Fruit fly (Drosophila melanogaster) whole organism, embryonic: Measurements from ENCODE around the gene CG15347.

ENCODE experiments used
- Abd-B ChIP-seq: fragments of 200-800 bp; sonication (Bioruptor generic); optimal IDR thresholded peaks from 2 replicates; lab custom pipeline; 2018; ENCODE audit warnings: missing biosample characterization, mild to moderate bottlenecking, missing genetic modification characterization, moderate library complexity
- Ada2b ChIP-seq: fragments of 200-800 bp; sonication (Bioruptor generic); IDR thresholded peaks from 2 replicates; pipeline ENCODE4 v1.3.6; 2022; ENCODE audit warnings: missing biosample characterization, missing genetic modification characterization
- Bteb2 ChIP-seq: fragments of 200-800 bp; sonication (Bioruptor generic); optimal IDR thresholded peaks from 2 replicates; lab custom pipeline; 2016; ENCODE audit warnings: missing biosample characterization, missing genetic modification characterization
- CG11093 ChIP-seq: fragments of 200-800 bp; sonication (Bioruptor generic); IDR thresholded peaks from 3 replicates; pipeline ENCODE4 v1.3.6; 2022; ENCODE audit warnings: missing biosample characterization, missing genetic modification characterization
- CG12391 ChIP-seq: fragments of 200-800 bp; sonication (Bioruptor generic); optimal IDR thresholded peaks from 3 replicates; lab custom pipeline; 2018; ENCODE audit warnings: missing biosample characterization, mild to moderate bottlenecking, missing genetic modification characterization, moderate library complexity
- CG12659 ChIP-seq: fragments of 200-800 bp; sonication (Bioruptor generic); optimal IDR thresholded peaks from 3 replicates; lab custom pipeline; 2017; ENCODE audit warnings: mild to moderate bottlenecking, missing biosample characterization, missing genetic modification reagents, missing genetic modification characterization
- CG13287 ChIP-seq: fragments of 200-800 bp; sonication (Bioruptor generic); IDR thresholded peaks from 2 replicates; pipeline ENCODE4 v1.3.6; 2022; ENCODE audit warnings: missing biosample characterization, missing genetic modification characterization; ENCODE audit not compliant: partially characterized antibody
- CG1647 ChIP-seq: fragments of 200-800 bp; sonication (Bioruptor generic); optimal IDR thresholded peaks from 3 replicates; lab custom pipeline; 2016; ENCODE audit warnings: missing biosample characterization, missing genetic modification characterization
- CG16813 ChIP-seq: fragments of 200-800 bp; sonication (Bioruptor generic); IDR thresholded peaks from 3 replicates; pipeline ENCODE4 v1.3.6; 2022; ENCODE audit warnings: missing biosample characterization, missing genetic modification characterization; ENCODE audit not compliant: partially characterized antibody
- CG18599 ChIP-seq: fragments of 200-800 bp; sonication (Bioruptor generic); optimal IDR thresholded peaks from 3 replicates; lab custom pipeline; 2017; ENCODE audit warnings: missing biosample characterization, missing genetic modification characterization, mild to moderate bottlenecking, moderate library complexity, missing genetic modification reagents
- CG30403 ChIP-seq: fragments of 200-800 bp; sonication (Bioruptor generic); optimal IDR thresholded peaks from 3 replicates; lab custom pipeline; 2016; ENCODE audit warnings: missing biosample characterization, missing genetic modification characterization
- CG6765 ChIP-seq: fragments of 200-800 bp; sonication (Bioruptor generic); optimal IDR thresholded peaks from 3 replicates; lab custom pipeline; 2017; ENCODE audit warnings: missing biosample characterization, mild to moderate bottlenecking, missing genetic modification characterization
- CG8281 ChIP-seq: fragments of 200-800 bp; sonication (Bioruptor generic); optimal IDR thresholded peaks from 2 replicates; lab custom pipeline; 2018; ENCODE audit warnings: missing biosample characterization, mild to moderate bottlenecking, missing genetic modification characterization, moderate library complexity
- CG8290 ChIP-seq, 3 experiments: fragments of 200-800 bp; sonication (Bioruptor generic); optimal IDR thresholded peaks; 2 replicates each; lab custom pipeline; 2016 to 2019; ENCODE audit warnings: missing biosample characterization in 3 of 3, missing genetic modification characterization in 3 of 3, mild to moderate bottlenecking in 2 of 3, moderate library complexity in 1 of 3
- CG9609 ChIP-seq: fragments of 200-800 bp; sonication (Bioruptor generic); optimal IDR thresholded peaks from 3 replicates; lab custom pipeline; 2016; ENCODE audit warnings: missing biosample characterization, missing genetic modification characterization
- CG9932 ChIP-seq: fragments of 200-800 bp; sonication (Bioruptor generic); IDR thresholded peaks from 2 replicates; pipeline ENCODE4 v1.3.6; 2022; ENCODE audit warnings: missing biosample characterization, missing genetic modification characterization
- D19A ChIP-seq: fragments of 200-800 bp; optimal IDR thresholded peaks from 3 replicates; lab custom pipeline; 2019; ENCODE audit warnings: missing biosample characterization, mild to moderate bottlenecking, missing genetic modification characterization, moderate library complexity
- Dbx ChIP-seq: fragments of 200-800 bp; sonication (Bioruptor generic); IDR thresholded peaks from 3 replicates; pipeline ENCODE4 v1.3.6; 2022; ENCODE audit warnings: missing biosample characterization, missing genetic modification characterization
- Dp ChIP-seq: fragments of 200-800 bp; sonication (Bioruptor generic); optimal IDR thresholded peaks from 2 replicates; lab custom pipeline; 2018; ENCODE audit warnings: missing biosample characterization, mild to moderate bottlenecking, missing genetic modification characterization, moderate library complexity
- Hr3 ChIP-seq: fragments of 200-800 bp; sonication (Bioruptor generic); optimal IDR thresholded peaks from 3 replicates; lab custom pipeline; 2016; ENCODE audit warnings: missing biosample characterization, missing genetic modification characterization
- Lpt ChIP-seq: fragments of >200 bp; optimal IDR thresholded peaks from 2 replicates; lab custom pipeline; 2018; ENCODE audit warnings: missing biosample characterization, missing genetic modification characterization
- Mad ChIP-seq: fragments of 200-800 bp; sonication (Bioruptor generic); optimal IDR thresholded peaks from 2 replicates; lab custom pipeline; 2016; ENCODE audit warnings: missing biosample characterization, missing genetic modification characterization
- Nf-YC ChIP-seq: fragments of 200-800 bp; optimal IDR thresholded peaks from 3 replicates; lab custom pipeline; 2019; ENCODE audit warnings: missing biosample characterization, mild to moderate bottlenecking, missing genetic modification characterization, moderate library complexity
- Rfx ChIP-seq: fragments of 200-800 bp; sonication (Bioruptor generic); IDR thresholded peaks from 2 replicates; pipeline ENCODE4 v1.3.6; 2022; ENCODE audit warnings: missing biosample characterization, missing genetic modification characterization
- Sin3A ChIP-seq: fragments of >200 bp; optimal IDR thresholded peaks from 2 replicates; lab custom pipeline; 2018
- Sox100B ChIP-seq: fragments of 200-800 bp; sonication (Bioruptor generic); optimal IDR thresholded peaks from 3 replicates; lab custom pipeline; 2018; ENCODE audit warnings: missing biosample characterization, mild to moderate bottlenecking, missing genetic modification characterization
- Taf1 ChIP-seq: fragments of 200-800 bp; sonication (Bioruptor generic); IDR thresholded peaks from 2 replicates; pipeline ENCODE4 v1.3.6; 2022; ENCODE audit warnings: missing biosample characterization, missing genetic modification characterization
- al ChIP-seq: fragments of 200-800 bp; sonication (Bioruptor generic); IDR thresholded peaks from 2 replicates; pipeline ENCODE4 v1.3.6; 2022; ENCODE audit warnings: missing biosample characterization, missing genetic modification characterization
- amos ChIP-seq: fragments of 200-800 bp; sonication (Bioruptor generic); IDR thresholded peaks from 2 replicates; pipeline ENCODE4 v1.3.6; 2022; ENCODE audit warnings: missing biosample characterization, missing genetic modification characterization; ENCODE audit not compliant: partially characterized antibody
- ato ChIP-seq: fragments of 200-800 bp; sonication (Bioruptor generic); IDR thresholded peaks from 2 replicates; pipeline ENCODE4 v1.3.6; 2022; ENCODE audit warnings: missing biosample characterization, missing genetic modification characterization; ENCODE audit not compliant: partially characterized antibody
- bcd ChIP-seq: fragments of 200-800 bp; sonication (Bioruptor generic); optimal IDR thresholded peaks from 2 replicates; lab custom pipeline; 2017; ENCODE audit warnings: missing biosample characterization, mild to moderate bottlenecking, missing genetic modification characterization
- bigmax ChIP-seq: fragments of 200-800 bp; sonication (Bioruptor generic); optimal IDR thresholded peaks from 2 replicates; lab custom pipeline; 2018; ENCODE audit warnings: missing biosample characterization, mild to moderate bottlenecking, missing genetic modification characterization
- chinmo ChIP-seq: fragments of 200-800 bp; sonication (Bioruptor generic); IDR thresholded peaks from 4 replicates; pipeline ENCODE4 v1.3.6; 2022; ENCODE audit warnings: missing biosample characterization, missing genetic modification characterization; ENCODE audit not compliant: partially characterized antibody
- ci ChIP-seq: fragments of 200-800 bp; sonication (Bioruptor generic); IDR thresholded peaks from 3 replicates; pipeline ENCODE4 v1.3.6; 2022; ENCODE audit warnings: missing biosample characterization, missing genetic modification characterization
- da ChIP-seq: fragments of 200-800 bp; sonication (Bioruptor generic); optimal IDR thresholded peaks from 2 replicates; lab custom pipeline; 2016; ENCODE audit warnings: missing biosample characterization, missing genetic modification characterization
- dmrt99B ChIP-seq: fragments of 200-800 bp; sonication (Bioruptor generic); optimal IDR thresholded peaks from 2 replicates; lab custom pipeline; 2018; ENCODE audit warnings: missing biosample characterization, mild to moderate bottlenecking, missing genetic modification characterization, moderate library complexity
- dpn ChIP-seq, 2 experiments: fragments of 200-800 bp; sonication (Bioruptor generic); optimal IDR thresholded peaks; 3 replicates each; lab custom pipeline; 2016; ENCODE audit warnings: missing biosample characterization in 2 of 2, missing genetic modification characterization in 2 of 2
- ems ChIP-seq: fragments of 200-800 bp; sonication (Bioruptor generic); optimal IDR thresholded peaks from 3 replicates; lab custom pipeline; 2016; ENCODE audit warnings: missing biosample characterization, missing genetic modification characterization
- fd96Cb ChIP-seq: fragments of 200-800 bp; sonication (Bioruptor generic); optimal IDR thresholded peaks from 2 replicates; lab custom pipeline; 2018; ENCODE audit warnings: missing biosample characterization, mild to moderate bottlenecking, missing genetic modification characterization, moderate library complexity
- ftz-f1 ChIP-seq: fragments of 200-800 bp; sonication (Bioruptor generic); optimal IDR thresholded peaks from 2 replicates; lab custom pipeline; 2016; ENCODE audit warnings: missing biosample characterization, missing genetic modification characterization
- gcm2 ChIP-seq: fragments of 200-800 bp; sonication (Bioruptor generic); optimal IDR thresholded peaks from 2 replicates; lab custom pipeline; 2016; ENCODE audit warnings: missing biosample characterization, missing genetic modification characterization
- ham ChIP-seq: fragments of 200-800 bp; sonication (Bioruptor generic); IDR thresholded peaks from 2 replicates; pipeline ENCODE4 v1.3.6; 2022; ENCODE audit warnings: missing biosample characterization, missing genetic modification characterization
- nerfin-2 ChIP-seq: fragments of 200-800 bp; sonication (Bioruptor generic); IDR thresholded peaks from 2 replicates; pipeline ENCODE4 v1.3.6; 2022; ENCODE audit warnings: missing biosample characterization, missing genetic modification characterization; ENCODE audit not compliant: partially characterized antibody
- slbo ChIP-seq: fragments of 200-800 bp; sonication (Bioruptor generic); IDR thresholded peaks from 2 replicates; pipeline ENCODE4 v1.3.6; 2022; ENCODE audit warnings: missing biosample characterization, missing genetic modification characterization
- sqz ChIP-seq: fragments of 200-800 bp; sonication (Bioruptor generic); optimal IDR thresholded peaks from 3 replicates; lab custom pipeline; 2018; ENCODE audit warnings: missing biosample characterization, mild to moderate bottlenecking, missing genetic modification characterization
- tll ChIP-seq, 2 experiments: fragments of 200-800 bp in 1 of 2; fragments of >200 bp in 1 of 2; sonication (Bioruptor generic) in 1 of 2; optimal IDR thresholded peaks; 2 replicates each; lab custom pipeline; 2017 to 2019; ENCODE audit warnings: missing biosample characterization in 2 of 2, missing genetic modification characterization in 2 of 2, mild to moderate bottlenecking in 1 of 2, moderate library complexity in 1 of 2
- tna ChIP-seq: fragments of 200-800 bp; sonication (Bioruptor generic); IDR thresholded peaks from 2 replicates; pipeline ENCODE4 v1.3.6; 2022; ENCODE audit warnings: missing biosample characterization, missing genetic modification characterization; ENCODE audit not compliant: partially characterized antibody
- twi ChIP-seq: fragments of 200-800 bp; optimal IDR thresholded peaks from 2 replicates; lab custom pipeline; 2019; ENCODE audit warnings: missing biosample characterization, mild to moderate bottlenecking, missing genetic modification characterization, moderate library complexity
- zfh1 ChIP-seq: fragments of 200-800 bp; sonication (Bioruptor generic); IDR thresholded peaks from 3 replicates; pipeline ENCODE4 v1.3.6; 2022; ENCODE audit warnings: missing biosample characterization, missing genetic modification characterization
- zfh2 ChIP-seq: fragments of 200-800 bp; sonication (Bioruptor generic); optimal IDR thresholded peaks from 2 replicates; lab custom pipeline; 2016; ENCODE audit warnings: missing biosample characterization, missing genetic modification characterization

The CG15347 gene

dm6 chrX:8411532-8411960 lies 49.2 kb downstream of the CG15347 start, which contains the start of gene lawc:
Gene lawc (minus strand): TSS chrX:8411658.
- TF ChIP-seq tna (no peak; the same call in 1 of the 2 replicates), da (GFP tag; lab: Kevin White, UChicago) (no peak), CG6765 (GFP tag; lab: Kevin White, UChicago) (peak; percentile 84), ci (GFP tag; lab: Robert Waterston, UW) (peak; percentile 91), bcd (GFP tag; lab: Kevin White, UChicago) (no peak), bigmax (no peak), dpn (GFP tag; optimal IDR thresholded peaks at IDR 0.05; lab: Kevin White, UChicago) (no peak), Sin3A (lab: Kevin White, UChicago) (no peak), gcm2 (GFP tag; lab: Kevin White, UChicago) (no peak), amos (GFP tag; lab: Robert Waterston, UW) (no peak; the same call in 1 of the 2 replicates), al (no peak), Taf1 (GFP tag; lab: Robert Waterston, UW) (peak; percentile 29; the same call in 1 of the 2 replicates), twi (tag; lab: Kevin White, UChicago) (no peak), Abd-B (no peak), CG8281 (tag; lab: Kevin White, UChicago) (no peak), chinmo (GFP tag; lab: Robert Waterston, UW) (peak; percentile 84; the same call in 3 of the 4 replicates), CG12659 (GFP tag; lab: Kevin White, UChicago) (peak; percentile 37), CG1647 (GFP tag; lab: Kevin White, UChicago) (no peak), zfh2 (no peak), D19A (no peak), CG11093 (GFP tag; lab: Robert Waterston, UW) (no peak), nerfin-2 (no peak), CG9609 (GFP tag; lab: Kevin White, UChicago) (no peak), CG9932 (GFP tag; lab: Robert Waterston, UW) (peak; percentile 61), zfh1 (GFP tag; lab: Robert Waterston, UW) (0 out of 3 replicates have a peak, but pooled peaks have one; percentile 43), CG12391 (tag; lab: Kevin White, UChicago) (no peak), tll (GFP tag; optimal IDR thresholded peaks at IDR 0.05; lab: Kevin White, UChicago) (no peak), Dp (GFP tag; lab: Kevin White, UChicago) (peak; percentile 1), Bteb2 (GFP tag; lab: Kevin White, UChicago) (no peak), Lpt (GFP tag; lab: Kevin White, UChicago) (no peak), ems (GFP tag; lab: Kevin White, UChicago) (no peak), Rfx (GFP tag; lab: Robert Waterston, UW) (peak; percentile 70), Dbx (peak; percentile 84; the same call in 2 of the 3 replicates), Mad (no peak), sqz (GFP tag; lab: Kevin White, UChicago) (peak; percentile 38), ham (no peak), Ada2b (GFP tag; lab: Robert Waterston, UW) (no peak), CG18599 (GFP tag; lab: Kevin White, UChicago) (peak; percentile 84), CG16813 (GFP tag; lab: Robert Waterston, UW) (no peak), Nf-YC (tag; lab: Kevin White, UChicago) (no peak), slbo (GFP tag; lab: Robert Waterston, UW) (no peak), Hr3 (GFP tag; lab: Kevin White, UChicago) (no peak), fd96Cb (no peak), dmrt99B (no peak), ato (GFP tag; lab: Robert Waterston, UW) (peak; percentile 49; the same call in 1 of the 2 replicates), Sox100B (GFP tag; lab: Kevin White, UChicago) (no peak), CG30403 (no peak), CG13287 (peak; percentile 24; the same call in 1 of the 2 replicates), ftz-f1 (GFP tag; lab: Kevin White, UChicago) (peak; percentile 7), CG8290 (GFP tag; optimal IDR thresholded peaks at IDR 0.05; lab: Kevin White, UChicago) (no peak), CG8290 (tag; optimal IDR thresholded peaks at IDR 0.05; lab: Kevin White, UChicago) (peak in 1 of 2 experiments; percentile 85)
